Fruit fly (Drosophila melanogaster) Kc167 (cell line): ENCODE measurements around the gene mor.

Experiments
- Myc ChIP-seq: fragments of >200 bp; optimal IDR thresholded peaks from 2 replicates; lab custom pipeline; 2017; ENCODE audit warnings: missing external identifiers
- insv ChIP-seq: fragments of >200 bp; optimal IDR thresholded peaks from 3 replicates; lab custom pipeline; 2018; ENCODE audit warnings: missing external identifiers
- psq ChIP-seq: fragments of >200 bp; optimal IDR thresholded peaks from 2 replicates; lab custom pipeline; 2017; ENCODE audit warnings: missing external identifiers

DNA sequence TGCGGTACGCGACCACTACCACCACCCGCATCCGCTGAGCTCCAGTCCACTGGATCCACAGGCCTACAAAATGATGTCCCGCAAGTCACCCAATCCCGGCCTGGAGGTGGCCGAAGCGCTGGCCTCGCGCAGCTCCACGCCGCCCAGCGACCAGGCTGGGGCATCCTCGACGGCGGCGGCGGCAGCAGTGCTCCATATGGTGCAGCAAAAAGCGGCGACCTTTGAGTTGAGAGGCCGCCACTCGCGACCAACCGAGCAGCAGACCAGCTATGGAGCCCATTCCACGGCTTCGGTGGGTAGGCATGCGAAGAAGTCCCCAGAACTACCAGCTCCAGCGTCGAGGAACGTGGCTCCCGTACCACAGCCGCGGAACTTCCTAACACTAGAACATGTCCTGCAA is 42.7 kb downstream of the mor start:
- no peak for TF ChIP-seq insv
- no peak for TF ChIP-seq psq (lab: Kevin White, UChicago)
- TF ChIP-seq Myc (lab: Kevin White, UChicago), result no peak
